Worm (Caenorhabditis elegans) whole organism, early embryonic: ENCODE results near the gene Y39G8B.10.

Experiments
- B0310.2 ChIP-seq: sonication (generic microtip); optimal IDR thresholded peaks from 2 replicates; lab custom pipeline; 2016; ENCODE audit warnings: mild to moderate bottlenecking, missing genetic modification characterization, missing compliant biosample characterization
- F13C5.2 ChIP-seq: sonication (generic microtip); optimal IDR thresholded peaks from 2 replicates; lab custom pipeline; 2017; ENCODE audit warnings: mild to moderate bottlenecking, missing genetic modification characterization, inconsistent platforms, missing compliant biosample characterization
- aly-1 ChIP-seq: sonication (generic microtip); optimal IDR thresholded peaks from 2 replicates; lab custom pipeline; 2016; ENCODE audit warnings: missing genetic modification characterization, missing compliant biosample characterization
- ama-1 ChIP-seq: fragments of 150-350 bp; optimal IDR thresholded peaks from 2 replicates; lab custom pipeline; 2014
- ceh-13 ChIP-seq: fragments of 200-800 bp; sonication (Bioruptor generic); optimal IDR thresholded peaks from 2 replicates; lab custom pipeline; 2018; ENCODE audit warnings: mild to moderate bottlenecking, missing genetic modification characterization, missing compliant biosample characterization
- ceh-36 ChIP-seq: sonication (generic microtip); optimal IDR thresholded peaks from 2 replicates; lab custom pipeline; 2016; ENCODE audit warnings: missing genetic modification characterization, inconsistent platforms, missing compliant biosample characterization
- ets-7 ChIP-seq: sonication (generic microtip); optimal IDR thresholded peaks from 2 replicates; lab custom pipeline; 2016; ENCODE audit warnings: missing genotype, missing genetic modification characterization, missing compliant biosample characterization
- flt-1 ChIP-seq: fragments of 200-800 bp; sonication (Bioruptor generic); IDR thresholded peaks from 2 replicates; pipeline ENCODE4 v1.3.6; 2022; ENCODE audit warnings: missing genetic modification characterization, missing compliant biosample characterization
- hmbx-1 ChIP-seq: sonication (generic microtip); optimal IDR thresholded peaks from 2 replicates; lab custom pipeline; 2016; ENCODE audit warnings: mild to moderate bottlenecking, missing genetic modification characterization, missing compliant biosample characterization
- hmg-4 ChIP-seq: fragments of 200-800 bp; sonication (Bioruptor generic); optimal IDR thresholded peaks from 2 replicates; lab custom pipeline; 2018; ENCODE audit warnings: mild to moderate bottlenecking, missing genetic modification characterization, missing compliant biosample characterization
- hnd-1 ChIP-seq: sonication (generic microtip); optimal IDR thresholded peaks from 2 replicates; lab custom pipeline; 2016; ENCODE audit warnings: missing genetic modification characterization, missing compliant biosample characterization
- pes-1 ChIP-seq: fragments of 200-800 bp; sonication (Bioruptor generic); IDR thresholded peaks from 2 replicates; pipeline ENCODE4 v1.3.6; 2022; ENCODE audit warnings: missing genetic modification reagents, missing genetic modification characterization, missing compliant biosample characterization
- scrt-1 ChIP-seq: fragments of 200-800 bp; sonication (Bioruptor generic); IDR thresholded peaks from 2 replicates; pipeline ENCODE4 v1.3.6; 2022; ENCODE audit warnings: missing genetic modification characterization, missing compliant biosample characterization
- sea-1 ChIP-seq: fragments of 200-800 bp; sonication (Bioruptor generic); conservative IDR thresholded peaks from 2 replicates; pipeline ENCODE4 v1.3.6; 2022; ENCODE audit warnings: missing genetic modification characterization, missing compliant biosample characterization
- tbx-11 ChIP-seq: fragments of 200-800 bp; sonication (Bioruptor generic); IDR thresholded peaks from 2 replicates; pipeline ENCODE4 v1.3.6; 2022; ENCODE audit warnings: missing genetic modification characterization, missing compliant biosample characterization
- tbx-37 ChIP-seq: fragments of 200-800 bp; sonication (Bioruptor generic); conservative IDR thresholded peaks from 2 replicates; pipeline ENCODE4 v1.3.6; 2022; ENCODE audit warnings: missing genetic modification reagents, missing genetic modification characterization, missing compliant biosample characterization
- tra-4 ChIP-seq: sonication (generic microtip); optimal IDR thresholded peaks from 2 replicates; lab custom pipeline; 2017; ENCODE audit warnings: missing genetic modification characterization, missing compliant biosample characterization

Gene Y39G8B.10

DNA sequence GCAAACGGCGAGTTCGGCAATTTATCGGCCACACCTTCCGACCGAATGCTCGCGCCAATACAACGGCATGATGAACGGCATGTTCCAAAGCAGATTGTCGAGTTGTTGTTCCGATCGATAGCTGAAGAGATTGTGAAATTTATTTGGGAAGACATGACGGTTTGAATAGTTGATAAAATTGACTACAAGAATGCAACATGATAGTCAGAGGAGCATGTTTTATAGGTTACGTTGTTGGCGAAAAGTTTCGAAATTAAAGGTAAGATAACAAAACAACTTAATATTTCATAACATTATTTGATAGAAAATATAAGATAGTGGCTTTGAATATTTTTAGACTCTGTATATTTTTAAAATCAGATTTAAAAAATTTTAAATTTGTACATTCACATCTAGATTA lies 37.4 kb downstream of the Y39G8B.10 start:
- TF ChIP-seq B0310.2 (tag; lab: Kevin White, UChicago) = no peak
- no peak for TF ChIP-seq pes-1 (GFP tag; lab: Robert Waterston, UW)
- no peak for TF ChIP-seq F13C5.2
- no peak for TF ChIP-seq hnd-1 (tag; lab: Kevin White, UChicago)
- no peak for TF ChIP-seq tbx-37
- no peak for TF ChIP-seq ceh-36 (tag; lab: Kevin White, UChicago)
- TF ChIP-seq scrt-1 = no peak
- no peak for TF ChIP-seq ceh-13
- TF ChIP-seq hmg-4 (GFP tag; lab: Kevin White, UChicago) = no peak
- TF ChIP-seq ama-1 = no peak

DNA sequence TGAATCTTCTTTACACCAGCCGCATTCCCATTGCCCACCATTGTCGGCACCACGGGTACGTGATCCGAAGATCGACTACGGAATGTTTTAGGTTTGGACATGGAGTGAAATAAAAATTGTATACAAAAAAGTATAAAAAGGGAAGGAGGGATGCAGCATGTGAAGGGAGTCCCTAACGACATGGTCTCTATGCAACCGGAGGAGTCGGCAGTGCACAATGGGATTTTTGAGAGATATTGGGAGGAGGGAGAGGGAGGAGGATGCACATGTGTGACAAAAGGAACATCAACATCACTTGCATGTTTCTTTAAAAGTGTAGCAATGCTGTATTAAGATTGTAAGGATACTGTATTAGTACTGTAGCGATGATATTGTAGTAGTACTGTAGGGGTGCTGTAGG lies 43.4 kb downstream of the Y39G8B.10 start, which contains the start of gene W07G1.1:
TSS of gene W07G1.1 (minus strand) at position 101 of the 400 bp plus-strand sequence.
- TF ChIP-seq tbx-11 (GFP tag; lab: Robert Waterston, UW) (no peak), pes-1 (GFP tag; lab: Robert Waterston, UW) (no peak), F13C5.2 (no peak), tra-4 (tag; lab: Kevin White, UChicago) (no peak), B0310.2 (tag; lab: Kevin White, UChicago) (no peak), ets-7 (tag; lab: Kevin White, UChicago) (no peak), scrt-1 (no peak), ceh-36 (tag; lab: Kevin White, UChicago) (no peak), tbx-37 (no peak), ama-1 (no peak), hmg-4 (GFP tag; lab: Kevin White, UChicago) (no peak), aly-1 (tag; lab: Kevin White, UChicago) (no peak), flt-1 (no peak), sea-1 (GFP tag; lab: Robert Waterston, UW) (no peak)

DNA sequence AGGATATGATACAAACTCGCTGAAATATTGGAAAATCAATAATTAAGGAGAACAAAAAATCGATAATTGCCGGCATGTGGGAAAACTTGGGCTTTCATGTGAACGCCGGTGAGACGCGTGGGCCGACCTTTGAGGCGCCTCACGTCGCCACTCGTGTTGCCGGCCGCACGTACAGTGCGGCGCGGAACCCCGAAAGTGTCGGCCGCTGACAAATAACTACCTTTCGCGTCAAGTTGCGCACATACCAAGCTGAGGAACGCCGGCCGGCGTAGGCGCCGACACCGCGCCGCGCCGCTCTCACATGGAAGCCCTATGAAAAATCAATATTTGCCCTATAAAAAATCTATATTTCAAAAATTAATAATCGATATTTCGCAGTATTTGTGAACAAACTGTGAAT lies 44.6 kb downstream of the Y39G8B.10 start:
- TF ChIP-seq sea-1 (GFP tag; lab: Robert Waterston, UW) (no peak), pes-1 (GFP tag; lab: Robert Waterston, UW) (no peak), hmbx-1 (no peak), tra-4 (tag; lab: Kevin White, UChicago) (no peak), B0310.2 (tag; lab: Kevin White, UChicago) (no peak), tbx-11 (GFP tag; lab: Robert Waterston, UW) (no peak), ceh-13 (no peak), ets-7 (tag; lab: Kevin White, UChicago) (no peak), tbx-37 (no peak), flt-1 (no peak), F13C5.2 (no peak)

DNA sequence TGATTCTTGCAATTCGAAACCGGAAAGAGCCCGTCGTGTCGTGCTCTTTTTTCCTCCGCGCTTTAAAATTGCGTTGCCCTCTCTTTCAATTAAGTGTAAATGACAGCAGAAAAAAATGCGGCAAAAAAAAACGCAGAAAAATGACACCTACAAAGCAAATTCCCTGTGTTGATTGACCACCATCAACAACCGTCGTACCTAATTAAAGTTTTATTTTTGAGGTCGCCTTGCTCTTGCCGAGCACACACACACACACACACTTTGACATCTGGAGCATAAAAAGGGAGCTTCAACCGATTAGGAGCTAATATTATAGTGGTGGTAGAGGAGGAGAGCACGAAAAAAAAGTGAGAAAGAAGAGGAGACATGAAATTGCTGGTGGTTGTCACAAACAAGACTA lies 47.0 kb downstream of the Y39G8B.10 start:
- no peak for TF ChIP-seq ceh-13
- TF ChIP-seq sea-1 (GFP tag; lab: Robert Waterston, UW) = no peak
- TF ChIP-seq ceh-36 (tag; lab: Kevin White, UChicago) = no peak
- no peak for TF ChIP-seq ama-1
- no peak for TF ChIP-seq tbx-37
- TF ChIP-seq tbx-11 (GFP tag; lab: Robert Waterston, UW) = no peak
- no peak for TF ChIP-seq hnd-1 (tag; lab: Kevin White, UChicago)
- TF ChIP-seq hmbx-1 = no peak
- no peak for TF ChIP-seq tra-4 (tag; lab: Kevin White, UChicago)
- TF ChIP-seq pes-1 (GFP tag; lab: Robert Waterston, UW) = no peak
- no peak for TF ChIP-seq hmg-4 (GFP tag; lab: Kevin White, UChicago)
- TF ChIP-seq flt-1 = no peak

DNA sequence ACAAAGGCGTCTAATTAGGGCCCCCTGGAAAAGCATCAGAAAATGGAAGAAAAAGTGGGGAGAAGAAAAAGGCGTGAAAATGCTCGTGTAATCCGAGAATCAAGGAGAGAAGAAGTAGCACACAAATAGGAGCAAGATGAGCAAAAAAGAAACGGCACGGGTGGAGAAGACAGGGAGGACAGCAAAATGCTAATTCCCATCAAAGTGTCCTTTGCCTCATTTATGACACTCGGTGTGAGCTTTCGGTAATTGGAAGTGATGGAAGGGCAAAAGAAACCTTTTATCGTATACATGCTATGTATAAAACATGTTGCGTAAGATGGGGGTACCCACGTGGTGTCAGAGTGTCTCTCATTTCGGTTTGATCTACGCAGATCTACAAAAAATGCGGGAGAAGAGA lies 49.4 kb downstream of the Y39G8B.10 start:
- no peak for TF ChIP-seq ets-7 (tag; lab: Kevin White, UChicago)
- TF ChIP-seq sea-1 (GFP tag; lab: Robert Waterston, UW) = no peak
- TF ChIP-seq pes-1 (GFP tag; lab: Robert Waterston, UW) = no peak
- TF ChIP-seq hnd-1 (tag; lab: Kevin White, UChicago) = no peak
- no peak for TF ChIP-seq ceh-36 (tag; lab: Kevin White, UChicago)
- TF ChIP-seq flt-1 = no peak
- no peak for TF ChIP-seq ceh-13
- TF ChIP-seq hmbx-1 = no peak
- TF ChIP-seq scrt-1 = no peak
